Fruit fly (Drosophila melanogaster): ENCODE data around the gene ZAP3.

The ZAP3 gene

DNA sequence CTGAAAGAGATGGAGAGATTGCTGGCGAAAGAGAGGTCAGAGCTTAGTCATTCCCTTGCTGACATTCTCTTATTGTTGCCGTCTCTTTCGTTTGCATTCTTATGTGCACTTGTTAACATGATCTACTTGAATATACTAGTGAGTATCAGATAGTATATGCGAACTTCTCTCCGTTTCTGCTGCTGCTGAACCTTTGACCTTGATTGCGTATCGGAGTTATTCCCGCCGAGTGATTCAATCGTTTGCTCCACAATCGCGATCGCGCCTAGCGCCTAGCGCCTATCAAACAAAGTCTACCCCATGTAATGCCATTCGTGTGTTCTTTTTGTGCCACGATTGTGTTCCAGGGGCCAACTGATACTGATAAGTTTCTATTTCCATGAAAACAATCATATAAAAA is 6.9 kb upstream of the ZAP3 start:
- TF ChIP-seq Rel (GFP tag; optimal IDR thresholded peaks at IDR 0.05) (no peak), Rel (tag; optimal IDR thresholded peaks at IDR 0.05) (peak; percentile 19), Sp1 (GFP tag; optimal IDR thresholded peaks at IDR 0.05) (no peak)

DNA sequence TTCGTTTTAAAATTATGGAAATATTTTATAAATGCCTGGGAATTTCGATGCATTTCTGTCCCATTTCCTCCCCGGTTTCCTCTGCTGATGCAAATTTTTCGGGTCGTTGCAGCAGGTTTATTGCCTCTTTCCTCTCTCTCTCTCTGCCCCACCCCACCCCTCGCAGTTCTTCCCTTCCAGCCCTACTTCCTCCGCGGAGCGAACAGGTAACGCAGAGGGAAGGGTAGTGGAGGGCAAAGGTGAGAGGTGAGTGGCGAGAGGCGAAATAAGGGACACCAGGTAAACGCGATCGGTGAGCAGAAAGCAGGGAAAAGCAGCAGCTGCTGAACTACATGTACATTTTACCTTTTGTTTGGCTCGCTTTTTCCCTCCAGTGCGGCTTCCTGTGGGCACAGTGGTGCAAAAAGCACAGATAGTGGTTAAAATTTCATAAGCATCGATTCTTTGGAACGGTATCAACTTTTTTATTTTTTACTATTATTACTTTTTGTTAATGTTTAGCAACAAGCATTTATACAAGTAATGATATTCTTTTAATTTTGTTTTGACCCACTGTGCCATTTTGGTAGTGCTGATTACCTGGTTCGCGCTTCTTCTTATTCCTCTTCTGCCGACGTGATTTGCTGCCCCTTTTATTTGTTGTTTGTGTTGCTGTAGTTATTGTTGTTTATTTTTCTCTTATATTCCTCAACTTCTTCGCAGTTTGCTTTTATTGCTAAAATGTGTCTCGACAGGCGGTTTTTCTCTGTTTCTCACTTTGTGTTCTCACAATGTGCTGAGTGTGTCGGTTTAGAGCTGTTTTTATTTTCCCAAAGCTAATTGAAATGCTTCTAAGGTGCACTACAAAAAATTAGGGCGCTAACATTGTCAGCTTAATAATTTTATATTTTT is 6.0 kb upstream of the ZAP3 start:
- no peak for TF ChIP-seq lola (GFP tag; optimal IDR thresholded peaks at IDR 0.05)
- no peak for TF ChIP-seq usp (GFP tag; optimal IDR thresholded peaks at IDR 0.05)
- no peak for TF ChIP-seq CrebA (GFP tag; optimal IDR thresholded peaks at IDR 0.05; ENCODE audit: borderline replicate concordance)
- TF ChIP-seq CG9705 (GFP tag; optimal IDR thresholded peaks at IDR 0.05) = peak; percentile 38
- peak; percentile 31 for TF ChIP-seq Rel (GFP tag; optimal IDR thresholded peaks at IDR 0.05)
- TF ChIP-seq Rel (tag; optimal IDR thresholded peaks at IDR 0.05) = no peak
- peak; percentile 86 for TF ChIP-seq psq (GFP tag; optimal IDR thresholded peaks at IDR 0.05)
- no peak for TF ChIP-seq Vsx2 (GFP tag; optimal IDR thresholded peaks at IDR 0.05; ENCODE audit: partially characterized antibody)
- TF ChIP-seq CG32264 (GFP tag; optimal IDR thresholded peaks at IDR 0.05) = peak; percentile 48
- TF ChIP-seq OdsH (GFP tag; optimal IDR thresholded peaks at IDR 0.05) = peak; percentile 82
- peak; percentile 87 for TF ChIP-seq Sp1 (GFP tag; optimal IDR thresholded peaks at IDR 0.05)
- peak; percentile 69 for TF ChIP-seq HLH106 (tag; optimal IDR thresholded peaks at IDR 0.05)
- no peak for TF ChIP-seq Myc (optimal IDR thresholded peaks at IDR 0.05)
- TF ChIP-seq foxo (GFP tag; optimal IDR thresholded peaks at IDR 0.05) = peak in 1 of 2 experiments; percentile 87
- no peak for TF ChIP-seq brk (GFP tag; optimal IDR thresholded peaks at IDR 0.05)
- TF ChIP-seq rgr (GFP tag; optimal IDR thresholded peaks at IDR 0.05) = peak; percentile 85
- peak; percentile 51 for TF ChIP-seq dmrt93B (GFP tag; optimal IDR thresholded peaks at IDR 0.05)
- TF ChIP-seq sage (GFP tag; optimal IDR thresholded peaks at IDR 0.05) = peak; percentile 24
- TF ChIP-seq Jra (GFP tag; optimal IDR thresholded peaks at IDR 0.05) = peak; percentile 38
- TF ChIP-seq ey (GFP tag; optimal IDR thresholded peaks at IDR 0.05) = peak; percentile 81
- TF ChIP-seq Hr83 (GFP tag; optimal IDR thresholded peaks at IDR 0.05; ENCODE audit: poor library complexity, severe bottlenecking) = no peak
- no peak for TF ChIP-seq pan (optimal IDR thresholded peaks at IDR 0.05)
- TF ChIP-seq sv (GFP tag; optimal IDR thresholded peaks at IDR 0.05) = peak; percentile 48
- no peak for TF ChIP-seq dl (GFP tag; optimal IDR thresholded peaks at IDR 0.05; ENCODE audit: insufficient read depth in 1 of 2, partially characterized antibody in 2 of 2)
- TF ChIP-seq br (GFP tag; optimal IDR thresholded peaks at IDR 0.05) = peak; percentile 76
- TF ChIP-seq Dfd (GFP tag; optimal IDR thresholded peaks at IDR 0.05) = no peak
- TF ChIP-seq Hnf4 (GFP tag; optimal IDR thresholded peaks at IDR 0.05) = peak; percentile 79
- TF ChIP-seq Hr78 (GFP tag; optimal IDR thresholded peaks at IDR 0.05) = no peak
- TF ChIP-seq Mio (GFP tag; optimal IDR thresholded peaks at IDR 0.05) = no peak
- peak; percentile 89 for TF ChIP-seq h (GFP tag; optimal IDR thresholded peaks at IDR 0.05)
- no peak for TF ChIP-seq tai (GFP tag; optimal IDR thresholded peaks at IDR 0.05)
- TF ChIP-seq dsf (GFP tag; optimal IDR thresholded peaks at IDR 0.05; ENCODE audit: borderline replicate concordance) = no peak
- TF ChIP-seq woc (GFP tag; optimal IDR thresholded peaks at IDR 0.05) = peak; percentile 83
- no peak for TF ChIP-seq Abd-B (GFP tag; optimal IDR thresholded peaks at IDR 0.05)
- no peak for TF ChIP-seq jim (GFP tag; optimal IDR thresholded peaks at IDR 0.05)
- peak; percentile 88 for TF ChIP-seq fru (GFP tag; optimal IDR thresholded peaks at IDR 0.05)
- TF ChIP-seq GATAd (GFP tag; optimal IDR thresholded peaks at IDR 0.05) = no peak
- peak; percentile 44 for TF ChIP-seq Dif (GFP tag; optimal IDR thresholded peaks at IDR 0.05; ENCODE audit: partially characterized antibody)
- TF ChIP-seq N (GFP tag; optimal IDR thresholded peaks at IDR 0.05) = no peak
